Worm (Caenorhabditis elegans) whole organism, L1 larva: ENCODE measurements around the gene F14H8.4.
"Not testable (repeated sequence)": the region's sequence is repeated elsewhere in the genome, so short reads cannot be mapped to it uniquely, and the experiment has no call there.

Source experiments
- C16A3.4 ChIP-seq: fragments of 150-350 bp; optimal IDR thresholded peaks from 2 replicates; lab custom pipeline; 2014; ENCODE audit warnings: missing biosample characterization, missing genetic modification characterization
- C34B4.2 ChIP-seq: sonication (generic microtip); optimal IDR thresholded peaks from 2 replicates; lab custom pipeline; 2017; ENCODE audit warnings: mild to moderate bottlenecking, missing genetic modification characterization, missing compliant biosample characterization
- ceh-8 ChIP-seq: fragments of 200-800 bp; sonication (Bioruptor generic); optimal IDR thresholded peaks from 2 replicates; lab custom pipeline; 2018; ENCODE audit warnings: mild to moderate bottlenecking, missing genetic modification characterization, moderate library complexity, missing compliant biosample characterization
- ceh-82 ChIP-seq, 3 experiments: fragments of 150-350 bp in 1 of 3; sonication (generic microtip) in 2 of 3; optimal IDR thresholded peaks; 2 replicates each; lab custom pipeline; 2014 to 2017; ENCODE audit warnings: missing biosample characterization in 3 of 3, missing genetic modification characterization in 3 of 3
- ceh-90 ChIP-seq: sonication (generic microtip); optimal IDR thresholded peaks from 2 replicates; lab custom pipeline; 2016; ENCODE audit warnings: missing genetic modification characterization, missing compliant biosample characterization
- dpl-1 ChIP-seq, 3 experiments: fragments of 150-350 bp in 2 of 3; sonication (generic microtip) in 1 of 3; optimal IDR thresholded peaks; 2 replicates each; lab custom pipeline; 2014 to 2017; ENCODE audit warnings: missing biosample characterization in 3 of 3, missing genetic modification characterization in 3 of 3, missing genetic modification reagents in 3 of 3
- efl-1 ChIP-seq, 4 experiments: fragments of 150-350 bp; optimal IDR thresholded peaks in 3 of 4; peaks in 1 of 4; 1 replicate in 1 of 4; 2 replicates in 3 of 4; lab custom pipeline; 2014; ENCODE audit warnings: missing biosample characterization in 2 of 4, missing genetic modification characterization in 2 of 4, missing genetic modification reagents in 2 of 4
- elt-3 ChIP-seq, 6 experiments: fragments of 150-350 bp in 1 of 6; sonication (generic microtip); optimal IDR thresholded peaks; 2 replicates each; lab custom pipeline; 2017 to 2018; ENCODE audit warnings: missing biosample characterization in 6 of 6, missing genetic modification characterization in 6 of 6, inconsistent platforms in 1 of 6
- ets-5 ChIP-seq: fragments of 200-800 bp; sonication (Bioruptor generic); IDR thresholded peaks from 2 replicates; pipeline ENCODE4 v1.3.6; 2022; ENCODE audit warnings: missing genetic modification characterization, missing compliant biosample characterization
- fkh-10 ChIP-seq: sonication (generic microtip); optimal IDR thresholded peaks from 2 replicates; lab custom pipeline; 2017; ENCODE audit warnings: missing biosample characterization, missing genetic modification reagents, missing genetic modification characterization
- fkh-4 ChIP-seq: sonication (generic microtip); optimal IDR thresholded peaks from 2 replicates; lab custom pipeline; 2016; ENCODE audit warnings: missing compliant biosample characterization, missing genetic modification characterization, borderline replicate concordance
- fkh-8 ChIP-seq: sonication (generic microtip); optimal IDR thresholded peaks from 2 replicates; lab custom pipeline; 2016; ENCODE audit warnings: mild to moderate bottlenecking, missing genetic modification characterization, missing compliant biosample characterization
- fos-1 ChIP-seq: fragments of 150-350 bp; optimal IDR thresholded peaks from 2 replicates; lab custom pipeline; 2014; ENCODE audit warnings: missing biosample characterization, missing genetic modification characterization
- grh-1 ChIP-seq: fragments of 200-800 bp; sonication (Bioruptor generic); IDR thresholded peaks from 2 replicates; pipeline ENCODE4 v1.3.6; 2022; ENCODE audit warnings: missing genetic modification reagents, missing genetic modification characterization, missing compliant biosample characterization
- hlh-17 ChIP-seq: fragments of 200-800 bp; sonication (Bioruptor generic); optimal IDR thresholded peaks from 2 replicates; lab custom pipeline; 2018; ENCODE audit warnings: missing genetic modification characterization, mild to moderate bottlenecking, missing compliant biosample characterization, moderate library complexity, borderline replicate concordance
- hlh-4 ChIP-seq: sonication (generic microtip); optimal IDR thresholded peaks from 2 replicates; lab custom pipeline; 2016; ENCODE audit warnings: mild to moderate bottlenecking, missing genetic modification characterization, missing compliant biosample characterization
- irx-1 ChIP-seq: sonication (generic microtip); optimal IDR thresholded peaks from 2 replicates; lab custom pipeline; 2016; ENCODE audit warnings: missing genetic modification characterization, missing compliant biosample characterization
- jun-1 ChIP-seq: fragments of 150-350 bp; optimal IDR thresholded peaks from 2 replicates; lab custom pipeline; 2014; ENCODE audit warnings: missing biosample characterization, missing genetic modification reagents, missing genetic modification characterization
- lin-35 ChIP-seq, 2 experiments: fragments of 150-350 bp; optimal IDR thresholded peaks; 2 replicates each; lab custom pipeline; 2014; ENCODE audit warnings: missing biosample characterization in 2 of 2, missing genetic modification characterization in 2 of 2, missing genetic modification reagents in 2 of 2
- lir-3 ChIP-seq: sonication (generic microtip); optimal IDR thresholded peaks from 2 replicates; lab custom pipeline; 2016; ENCODE audit warnings: mild to moderate bottlenecking, missing genetic modification characterization, moderate library complexity, missing compliant biosample characterization; ENCODE audit not compliant: poor library complexity
- lsy-2 ChIP-seq, 2 experiments: fragments of 150-350 bp; optimal IDR thresholded peaks; 2 replicates each; lab custom pipeline; 2014; ENCODE audit warnings: missing biosample characterization in 2 of 2, missing genetic modification characterization in 2 of 2
- nhr-20 ChIP-seq: sonication (generic microtip); optimal IDR thresholded peaks from 2 replicates; lab custom pipeline; 2016; ENCODE audit warnings: mild to moderate bottlenecking, missing genetic modification characterization, missing compliant biosample characterization
- nhr-237 ChIP-seq: fragments of 150-350 bp; optimal IDR thresholded peaks from 2 replicates; lab custom pipeline; 2014; ENCODE audit warnings: missing biosample characterization, missing genetic modification characterization
- nhr-77 ChIP-seq: fragments of 150-350 bp; optimal IDR thresholded peaks from 2 replicates; lab custom pipeline; 2014; ENCODE audit warnings: missing biosample characterization, missing genetic modification characterization
- nhr-84 ChIP-seq: sonication (generic microtip); optimal IDR thresholded peaks from 2 replicates; lab custom pipeline; 2017; ENCODE audit warnings: missing biosample characterization, missing genetic modification characterization
- nhr-85 ChIP-seq: sonication (generic microtip); peaks from one replicate; lab custom pipeline; 2016; ENCODE audit warnings: missing genetic modification characterization, inconsistent platforms, missing compliant biosample characterization
- pqm-1 ChIP-seq: sonication (generic microtip); optimal IDR thresholded peaks from 3 replicates; lab custom pipeline; 2017; ENCODE audit warnings: missing biosample characterization, missing genetic modification characterization
- snpc-4 ChIP-seq: fragments of 150-350 bp; optimal IDR thresholded peaks from 2 replicates; lab custom pipeline; 2014; ENCODE audit warnings: missing biosample characterization, missing genetic modification characterization
- swsn-7 ChIP-seq: sonication (generic microtip); optimal IDR thresholded peaks from 2 replicates; lab custom pipeline; 2016; ENCODE audit warnings: missing genetic modification characterization, missing compliant biosample characterization
- unc-130 ChIP-seq: fragments of 150-350 bp; optimal IDR thresholded peaks from 2 replicates; lab custom pipeline; 2017; ENCODE audit warnings: missing biosample characterization, missing genetic modification characterization, inconsistent platforms
- unc-30 ChIP-seq: sonication (generic microtip); optimal IDR thresholded peaks from 2 replicates; lab custom pipeline; 2017; ENCODE audit warnings: missing biosample characterization, missing genetic modification characterization
- unc-86 ChIP-seq: sonication (generic microtip); optimal IDR thresholded peaks from 2 replicates; lab custom pipeline; 2016; ENCODE audit warnings: missing genetic modification characterization, missing compliant biosample characterization
- xbp-1 ChIP-seq: sonication (generic microtip); optimal IDR thresholded peaks from 2 replicates; lab custom pipeline; 2016; ENCODE audit warnings: missing genetic modification characterization, missing compliant biosample characterization
- ztf-11 ChIP-seq, 2 experiments: sonication (generic microtip); optimal IDR thresholded peaks; 2 replicates each; lab custom pipeline; 2016 to 2017; ENCODE audit warnings: missing genetic modification characterization in 2 of 2, missing biosample characterization in 1 of 2, missing compliant biosample characterization in 1 of 2
- ztf-4 ChIP-seq: fragments of 150-350 bp; optimal IDR thresholded peaks from 2 replicates; lab custom pipeline; 2014; ENCODE audit warnings: missing biosample characterization, missing genetic modification characterization

Gene F14H8.4

DNA sequence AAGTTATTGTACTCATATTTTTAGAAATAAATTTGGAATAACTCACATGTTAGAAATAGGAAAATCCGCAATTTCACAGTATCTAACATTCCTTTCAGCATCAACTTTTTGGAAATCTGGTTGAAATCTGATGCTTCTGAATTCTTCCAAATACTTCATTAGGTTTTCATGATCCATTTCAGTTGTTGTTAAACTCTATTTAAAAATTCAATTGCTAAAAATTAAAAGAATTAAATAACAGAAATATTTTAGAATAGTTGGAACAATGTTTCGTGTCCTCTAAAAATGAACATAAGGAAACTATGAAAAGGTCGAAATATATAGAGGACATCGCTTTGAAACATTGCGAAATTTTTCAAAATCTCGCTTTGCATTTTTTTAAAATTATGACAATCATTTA is 7.7 kb downstream of the F14H8.4 start, which contains the start of gene cng-1:
Gene cng-1, minus strand, starts transcription at position 101 of the 400 bp plus-strand sequence.
- not testable (repeated sequence) for TF ChIP-seq ztf-4; fkh-8 (tag; lab: Kevin White, UChicago); nhr-20 (tag; lab: Kevin White, UChicago)

DNA sequence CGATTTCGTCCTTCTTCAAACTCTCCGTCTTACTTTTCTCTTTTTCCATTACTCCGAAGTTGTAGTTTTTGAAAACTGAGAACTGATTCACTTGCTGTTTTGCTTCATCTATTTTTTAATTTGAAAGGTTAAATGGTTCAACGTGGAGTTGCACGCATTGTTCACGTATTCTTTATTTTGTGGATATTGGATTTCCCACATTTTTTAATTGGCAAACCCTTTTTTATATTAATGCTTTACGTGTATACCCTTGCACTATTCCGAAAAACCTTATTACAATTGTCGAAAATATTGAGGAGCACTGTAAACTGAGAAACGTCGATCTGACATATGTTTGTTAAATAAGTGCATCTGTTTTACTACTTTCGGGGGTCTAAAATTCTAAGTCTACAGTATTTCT is 13.1 kb downstream of the F14H8.4 start, which contains the start of gene melo-3:
Gene melo-3, minus strand, starts transcription at position 101 of the 400 bp plus-strand sequence.
- not testable (repeated sequence) for TF ChIP-seq fkh-4 (tag; lab: Kevin White, UChicago); irx-1; ztf-11 (tag; optimal IDR thresholded peaks at IDR 0.05; lab: Kevin White, UChicago)
- TF ChIP-seq, all 84 proteins: peak for 0; not testable (repeated sequence) for 84

DNA sequence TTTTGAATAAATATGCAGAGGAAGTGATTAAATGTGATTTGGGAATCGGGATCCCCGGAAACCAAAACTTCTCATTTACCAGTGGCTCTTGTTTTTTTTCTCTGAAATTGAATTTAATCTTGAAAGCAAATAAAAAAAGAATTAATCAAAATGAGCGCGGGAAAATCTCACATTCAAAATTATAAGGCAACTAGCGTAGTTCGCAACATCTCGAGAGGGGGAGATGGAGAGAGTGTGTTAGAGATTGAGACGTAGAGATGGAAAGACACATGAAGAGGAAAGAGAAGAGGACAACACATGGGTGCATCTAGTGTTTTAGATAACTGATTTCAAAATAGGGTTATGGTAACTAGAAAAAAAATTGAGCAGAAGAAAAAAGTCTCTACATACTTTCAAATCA is 24.5 kb downstream of the F14H8.4 start, which contains the start of gene sdc-3:
Gene sdc-3, minus strand, starts transcription at position 101 of the 400 bp plus-strand sequence.
- TF ChIP-seq pqm-1 (tag; lab: Kevin White, UChicago) = no peak
- TF ChIP-seq elt-3 (tag; optimal IDR thresholded peaks at IDR 0.05; lab: Kevin White, UChicago) = no peak
- TF ChIP-seq fkh-10 = no peak
- TF ChIP-seq grh-1 (GFP tag; lab: Robert Waterston, UW) = no peak
- TF ChIP-seq lir-3 (tag; lab: Kevin White, UChicago) = no peak
- TF ChIP-seq C34B4.2 (tag; lab: Kevin White, UChicago) = no peak
- peak; percentile 47 for TF ChIP-seq nhr-85 (tag; lab: Kevin White, UChicago)
- TF ChIP-seq swsn-7 (tag; lab: Kevin White, UChicago) = no peak
- no peak for TF ChIP-seq nhr-77 (tag; lab: Kevin White, UChicago)
- no peak for TF ChIP-seq hlh-4 (tag; lab: Kevin White, UChicago)
- no peak for TF ChIP-seq C16A3.4 (tag; lab: Kevin White, UChicago)
- no peak for TF ChIP-seq hlh-17 (GFP tag; lab: Kevin White, UChicago)
- no peak for TF ChIP-seq fos-1 (tag; lab: Kevin White, UChicago)
- TF ChIP-seq efl-1 (optimal IDR thresholded peaks at IDR 0.05; lab: Kevin White, UChicago) = peak; percentile 1 to 39
- peak in 1 of 2 experiments; percentile 29 for TF ChIP-seq efl-1 (GFP tag; optimal IDR thresholded peaks at IDR 0.05 in 1 of 2; lab: Kevin White, UChicago)
- TF ChIP-seq unc-130 (tag; lab: Kevin White, UChicago) = no peak
- TF ChIP-seq nhr-237 (tag; lab: Kevin White, UChicago) = no peak
- no peak for TF ChIP-seq jun-1 (tag; lab: Kevin White, UChicago)
- no peak for TF ChIP-seq ceh-8
- TF ChIP-seq ets-5 (GFP tag; lab: Robert Waterston, UW) = no peak
- TF ChIP-seq unc-30 (tag; lab: Kevin White, UChicago) = no peak
- peak in 2 of 3 experiments; percentile 14 to 46 for TF ChIP-seq dpl-1 (GFP tag; optimal IDR thresholded peaks at IDR 0.05; lab: Kevin White, UChicago)
- no peak for TF ChIP-seq ceh-82 (tag; optimal IDR thresholded peaks at IDR 0.05; lab: Kevin White, UChicago)
- TF ChIP-seq unc-86 = no peak
- TF ChIP-seq snpc-4 (tag; lab: Kevin White, UChicago) = no peak
- TF ChIP-seq xbp-1 (tag; lab: Kevin White, UChicago) = no peak
- no peak for TF ChIP-seq lsy-2 (tag; optimal IDR thresholded peaks at IDR 0.05; lab: Kevin White, UChicago)

DNA sequence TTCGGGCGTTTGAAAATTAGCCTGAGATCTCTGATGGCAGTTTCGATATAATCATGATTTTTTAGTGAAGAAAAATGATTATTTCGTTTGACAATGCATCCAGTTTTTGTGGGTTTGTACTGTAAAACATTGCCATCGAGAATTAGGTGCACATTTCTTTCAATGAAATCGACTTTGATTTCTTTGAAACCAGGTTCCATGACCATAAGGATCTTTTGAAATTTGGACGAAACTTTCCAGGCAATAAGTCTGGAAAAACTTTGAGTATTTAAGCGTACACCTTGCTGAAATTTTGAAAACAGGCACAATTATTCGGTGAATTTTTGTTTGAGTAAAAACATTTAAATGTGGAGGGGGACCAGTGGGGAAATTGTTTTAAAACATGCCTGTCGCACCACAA is 28.1 kb downstream of the F14H8.4 start:
- TF ChIP-seq lin-35 (GFP tag; optimal IDR thresholded peaks at IDR 0.05; lab: Kevin White, UChicago) (no peak), ceh-90 (tag; lab: Kevin White, UChicago) (no peak), nhr-84 (tag; lab: Kevin White, UChicago) (no peak)
